Worm (Caenorhabditis elegans) whole organism, dauer: Measurements from ENCODE around the gene C35A5.3.

Experiments
- unc-62 ChIP-seq: sonication (generic microtip); optimal IDR thresholded peaks from 2 replicates; lab custom pipeline; 2017; ENCODE audit warnings: missing biosample characterization, missing genetic modification reagents, missing genetic modification characterization

C35A5.3 gene

ce11 chrV:10501295-10501694 is at the start of gene C35A5.3:
TSS of gene C35A5.3 (minus strand) at chrV:10501395.
- TF ChIP-seq unc-62 (GFP tag; lab: Kevin White, UChicago), result no peak

- TF ChIP-seq unc-62 (GFP tag; lab: Kevin White, UChicago), result no peak
These were observed 48.5 kb upstream of the C35A5.3 start, which contains the start of gene F32G8.2 for ce11 chrV:10549717-10550116. TSS of gene F32G8.2 (plus strand) at chrV:10550017.

- no peak for TF ChIP-seq unc-62 (GFP tag; lab: Kevin White, UChicago)
These were observed 47.8 kb upstream of the C35A5.3 start, which contains the start of gene srd-34 for ce11 chrV:10548981-10549380. TSS of gene srd-34 (minus strand) at chrV:10549081.

DNA sequence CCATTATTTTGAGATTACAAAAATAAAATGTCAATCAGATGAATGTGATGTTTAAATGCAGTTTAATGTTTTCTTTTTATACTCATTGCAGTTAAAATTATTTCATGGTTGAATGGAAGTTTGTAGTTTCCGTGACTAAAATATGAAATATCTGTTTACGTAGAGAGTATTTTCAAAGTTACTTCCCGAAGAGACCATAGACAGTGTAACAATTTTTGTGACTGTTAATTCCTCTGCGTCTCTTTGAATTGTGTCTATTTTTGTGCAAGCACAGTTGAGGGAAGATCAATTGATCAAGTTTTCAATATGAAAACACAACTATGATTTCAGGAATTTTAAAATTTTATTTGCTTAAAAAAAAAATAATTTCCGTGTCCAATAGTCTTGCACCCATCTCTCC is 45.6 kb upstream of the C35A5.3 start, which contains the start of gene F25D1.5:
F25D1.5 (minus strand) TSS at position 35 of the 400 bp plus-strand sequence.
- no peak for TF ChIP-seq unc-62 (GFP tag; lab: Kevin White, UChicago)

ce11 chrV:10540024-10540423 is 38.8 kb upstream of the C35A5.3 start, which contains the start of gene degt-1:
TSS of gene degt-1 (plus strand) at chrV:10540324.
- TF ChIP-seq unc-62 (GFP tag; lab: Kevin White, UChicago), result no peak

ce11 chrV:10539114-10539513 is 37.9 kb upstream of the C35A5.3 start, which contains the start of gene F25D1.8:
TSS of gene F25D1.8 (plus strand) at chrV:10539414.
- no peak for TF ChIP-seq unc-62 (GFP tag; lab: Kevin White, UChicago)

ce11 chrV:10536808-10537207 is 35.6 kb upstream of the C35A5.3 start:
- TF ChIP-seq unc-62 (GFP tag; lab: Kevin White, UChicago), result no peak

DNA sequence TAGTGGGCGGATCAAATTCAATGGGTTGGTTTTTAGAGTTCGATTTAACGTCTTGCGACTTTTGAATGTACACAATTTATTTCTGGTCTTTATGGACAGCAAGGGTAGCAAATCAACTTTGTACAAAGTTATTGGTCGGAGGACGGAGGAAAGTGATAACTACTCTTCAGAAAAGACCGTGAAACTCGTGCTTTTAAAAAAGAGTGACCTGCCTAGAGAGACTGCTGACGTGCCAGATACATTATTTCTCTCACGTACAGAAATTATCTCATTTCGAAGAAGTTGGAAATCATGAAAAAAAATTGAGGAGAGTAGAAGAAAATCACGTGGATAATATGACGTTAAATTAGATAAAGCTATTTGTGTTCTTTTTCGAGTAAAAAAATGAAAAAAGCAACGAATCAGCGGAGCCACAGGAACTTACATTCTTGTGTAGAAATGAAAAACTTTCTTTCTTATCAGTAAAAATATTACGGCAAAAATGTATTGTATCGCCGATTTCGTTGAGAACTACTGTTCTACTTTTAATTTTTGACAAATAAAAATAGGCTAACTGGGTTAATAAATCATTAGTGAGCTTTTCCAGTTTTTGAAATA is 35.0 kb upstream of the C35A5.3 start, which contains the start of gene ppm-1.A:
ppm-1.A (minus strand) TSS at position 294 of the 597 bp plus-strand sequence.
- no peak for TF ChIP-seq unc-62 (GFP tag; lab: Kevin White, UChicago)

DNA sequence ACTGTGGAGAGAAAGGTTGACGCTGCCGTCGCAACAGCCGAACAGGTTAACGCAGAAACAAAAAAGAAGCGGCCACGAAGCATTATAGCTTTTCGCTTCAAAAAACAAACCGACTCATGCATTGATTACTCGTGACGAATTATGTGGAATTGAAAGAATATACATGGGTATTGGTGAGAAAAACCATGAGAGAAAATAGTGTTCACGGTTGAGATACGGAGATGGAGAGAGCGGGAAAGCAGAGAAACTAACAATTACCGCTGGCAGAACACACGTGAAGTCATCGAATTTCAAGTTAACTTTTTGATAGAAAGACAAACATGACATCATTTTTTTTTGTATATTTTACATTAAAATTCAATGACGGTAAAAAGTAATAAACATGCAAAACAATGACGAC is 34.1 kb upstream of the C35A5.3 start:
- no peak for TF ChIP-seq unc-62 (GFP tag; lab: Kevin White, UChicago)

ce11 chrV:10532725-10533124 is 31.5 kb upstream of the C35A5.3 start, which contains the start of gene txt-10:
TSS of gene txt-10 (minus strand) at chrV:10532825.
- no peak for TF ChIP-seq unc-62 (GFP tag; lab: Kevin White, UChicago)

DNA sequence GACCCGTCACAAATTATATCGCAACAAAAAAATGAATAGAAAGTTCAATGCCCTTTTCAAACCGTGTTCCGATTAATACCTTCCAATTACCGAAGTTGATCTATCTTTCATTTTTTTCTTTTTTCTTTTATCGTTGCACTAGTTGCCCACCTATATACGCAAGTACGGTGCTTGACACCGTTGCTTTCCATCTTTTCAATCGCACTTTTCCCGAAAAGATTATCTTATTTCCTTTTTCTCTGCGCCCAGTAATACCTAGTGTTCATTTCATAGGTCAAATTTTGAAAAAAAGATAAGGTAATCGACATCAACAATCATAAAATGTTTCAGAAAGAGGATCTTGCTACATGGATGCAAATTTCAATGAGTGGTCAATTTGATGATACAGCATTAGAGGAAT is 28.4 kb upstream of the C35A5.3 start:
- no peak for TF ChIP-seq unc-62 (GFP tag; lab: Kevin White, UChicago)

DNA sequence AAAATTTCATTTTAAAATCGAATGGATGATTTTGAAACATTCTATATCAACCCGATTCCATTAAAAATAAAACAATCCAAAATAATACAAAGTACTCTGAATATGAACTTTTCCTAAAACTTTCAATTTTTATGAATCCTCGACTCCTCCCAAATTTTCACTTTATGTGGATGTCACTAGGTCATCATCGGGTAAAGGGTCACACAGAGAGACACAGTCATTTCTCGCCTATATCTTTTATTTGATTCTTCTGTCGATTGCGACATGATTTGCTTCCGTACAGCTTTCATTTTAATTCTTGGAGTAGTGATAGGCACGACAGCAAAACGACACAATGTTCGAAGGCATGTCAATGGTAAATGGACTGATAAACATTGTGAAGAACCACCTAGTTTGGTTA is 27.3 kb upstream of the C35A5.3 start, which contains the start of gene F25D1.3:
F25D1.3 (plus strand) TSS at position 225 of the 400 bp plus-strand sequence.
- TF ChIP-seq unc-62 (GFP tag; lab: Kevin White, UChicago), result no peak

DNA sequence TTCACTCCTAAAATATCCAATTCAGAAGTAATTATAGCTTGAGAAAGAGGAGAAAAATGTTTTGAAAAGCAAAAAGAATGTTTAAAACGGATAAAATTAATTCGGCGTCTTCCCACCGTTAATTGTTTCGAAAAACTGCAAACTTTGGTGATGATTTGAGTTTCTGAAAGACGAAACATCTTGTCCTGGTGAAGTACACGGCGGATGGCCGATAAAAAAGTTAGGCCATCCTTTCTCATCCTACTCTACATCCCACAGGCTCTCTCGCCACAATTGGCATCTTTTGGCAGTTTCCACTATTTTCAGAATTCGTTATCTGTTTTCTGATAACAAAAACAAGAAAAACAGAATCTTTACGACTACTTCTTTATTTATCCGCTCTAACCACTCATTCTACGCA is 24.7 kb upstream of the C35A5.3 start, which contains the start of the genes C35A5.8 and hda-11:
C35A5.8 (minus strand) TSS at position 7 of the 400 bp plus-strand sequence.
hda-11 (plus strand) TSS at position 283 of the 400 bp plus-strand sequence.
- no peak for TF ChIP-seq unc-62 (GFP tag; lab: Kevin White, UChicago)

ce11 chrV:10516702-10517101 is 15.5 kb upstream of the C35A5.3 start:
- no peak for TF ChIP-seq unc-62 (GFP tag; lab: Kevin White, UChicago)

DNA sequence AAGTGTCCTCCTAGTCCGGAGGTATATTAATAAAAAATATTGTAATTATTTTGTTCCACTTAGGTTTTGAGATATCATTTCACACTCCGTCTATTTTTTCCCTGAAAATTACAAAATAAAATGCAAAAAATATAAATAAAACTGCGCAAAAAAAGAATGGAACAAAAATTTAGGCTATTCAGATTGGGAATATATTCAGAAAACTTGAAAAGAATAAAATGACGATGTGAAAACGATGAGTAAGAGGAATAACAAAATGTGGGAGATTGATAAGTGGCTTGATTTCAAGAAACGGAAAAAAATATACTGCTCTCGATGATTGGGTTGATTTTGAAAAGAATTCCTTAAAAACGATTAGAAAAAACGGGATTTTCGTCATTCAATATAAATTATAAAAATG is 13.1 kb upstream of the C35A5.3 start, which contains the start of gene dmsr-8:
dmsr-8 (minus strand) TSS at position 101 of the 400 bp plus-strand sequence.
- TF ChIP-seq unc-62 (GFP tag; lab: Kevin White, UChicago), result no peak

DNA sequence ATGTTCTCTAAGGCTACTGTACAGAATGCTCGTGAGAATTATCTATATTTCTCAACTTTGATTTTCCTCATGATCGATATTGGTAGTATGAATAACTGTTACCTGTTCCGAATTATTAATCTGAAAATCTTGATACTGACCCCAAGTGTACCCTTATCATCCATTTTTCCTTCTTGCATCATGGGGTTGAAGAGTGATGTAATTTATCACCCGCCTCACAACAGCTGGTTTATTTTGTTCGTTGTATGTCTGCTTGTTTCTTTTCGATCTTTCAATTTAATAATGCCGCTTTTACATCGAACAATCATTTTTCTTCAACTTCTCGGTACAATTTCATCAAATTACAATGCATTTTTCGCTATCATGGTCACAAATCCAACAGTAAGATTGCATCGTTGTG is 7.7 kb upstream of the C35A5.3 start, which contains the start of gene C35A5.6:
C35A5.6 (plus strand) TSS at position 283 of the 400 bp plus-strand sequence.
- TF ChIP-seq unc-62 (GFP tag; lab: Kevin White, UChicago), result no peak
